Worm (Caenorhabditis elegans) whole organism, late embryonic: ENCODE data around the gene cyp-14A3.

Source experiments
- Y22D7AL.16 ChIP-seq: sonication (generic microtip); optimal IDR thresholded peaks from 2 replicates; lab custom pipeline; 2016; ENCODE audit warnings: missing genetic modification characterization, missing compliant biosample characterization
- ceh-14 ChIP-seq: sonication (generic microtip); optimal IDR thresholded peaks from 2 replicates; lab custom pipeline; 2016; ENCODE audit warnings: missing genotype, missing genetic modification characterization, missing compliant biosample characterization
- ceh-2 ChIP-seq: sonication (generic microtip); optimal IDR thresholded peaks from 2 replicates; lab custom pipeline; 2016; ENCODE audit warnings: missing genotype, missing genetic modification characterization, missing compliant biosample characterization
- ceh-22 ChIP-seq: sonication (generic microtip); optimal IDR thresholded peaks from 2 replicates; lab custom pipeline; 2017; ENCODE audit warnings: missing biosample characterization, missing genetic modification characterization
- ceh-24 ChIP-seq: sonication (generic microtip); optimal IDR thresholded peaks from 2 replicates; lab custom pipeline; 2016; ENCODE audit warnings: mild to moderate bottlenecking, missing genetic modification characterization, missing compliant biosample characterization
- ceh-48 ChIP-seq: sonication (generic microtip); optimal IDR thresholded peaks from 2 replicates; lab custom pipeline; 2016; ENCODE audit warnings: missing genetic modification characterization, inconsistent platforms, missing compliant biosample characterization
- che-1 ChIP-seq: sonication (generic microtip); optimal IDR thresholded peaks from 2 replicates; lab custom pipeline; 2016; ENCODE audit warnings: mild to moderate bottlenecking, missing genetic modification characterization, missing compliant biosample characterization
- dmd-4 ChIP-seq: sonication (generic microtip); optimal IDR thresholded peaks from 2 replicates; lab custom pipeline; 2016; ENCODE audit warnings: borderline replicate concordance, missing genetic modification characterization, missing compliant biosample characterization
- hlh-13 ChIP-seq: fragments of 200-800 bp; sonication (Bioruptor generic); optimal IDR thresholded peaks from 2 replicates; lab custom pipeline; 2018; ENCODE audit warnings: mild to moderate bottlenecking, missing genetic modification characterization, missing compliant biosample characterization
- hlh-15 ChIP-seq: sonication (generic microtip); optimal IDR thresholded peaks from 2 replicates; lab custom pipeline; 2016; ENCODE audit warnings: missing genetic modification characterization, missing compliant biosample characterization
- npax-4 ChIP-seq: sonication (generic microtip); optimal IDR thresholded peaks from 2 replicates; lab custom pipeline; 2016; ENCODE audit warnings: missing genetic modification characterization, missing compliant biosample characterization
- odd-2 ChIP-seq: sonication (generic microtip); optimal IDR thresholded peaks from 2 replicates; lab custom pipeline; 2017; ENCODE audit warnings: antibody characterized with exemption, mild to moderate bottlenecking, missing genetic modification characterization, missing compliant biosample characterization
- pax-1 ChIP-seq: fragments of 150-350 bp; optimal IDR thresholded peaks from 2 replicates; lab custom pipeline; 2014; ENCODE audit warnings: missing biosample characterization, missing genetic modification characterization
- rnt-1 ChIP-seq: sonication (generic microtip); optimal IDR thresholded peaks from 2 replicates; lab custom pipeline; 2016; ENCODE audit warnings: missing genetic modification characterization, missing compliant biosample characterization
- sdc-2 ChIP-seq: sonication (generic microtip); optimal IDR thresholded peaks from 2 replicates; lab custom pipeline; 2016; ENCODE audit warnings: missing genotype, missing genetic modification characterization, missing compliant biosample characterization
- sox-2 ChIP-seq: fragments of 200-800 bp; sonication (Bioruptor generic); IDR thresholded peaks from 2 replicates; pipeline ENCODE4 v1.3.6; 2022; ENCODE audit warnings: missing genetic modification reagents, missing genetic modification characterization, missing compliant biosample characterization
- unc-3 ChIP-seq, 2 experiments: fragments of 200-800 bp in 1 of 2; sonication (Bioruptor generic) in 1 of 2; sonication (generic microtip) in 1 of 2; conservative IDR thresholded peaks in 1 of 2; optimal IDR thresholded peaks in 1 of 2; 2 replicates each; pipeline versions ENCODE4 v1.3.6 to Lab custom; 2016 to 2022; ENCODE audit warnings: missing compliant biosample characterization in 2 of 2, missing genetic modification characterization in 2 of 2, missing genetic modification reagents in 1 of 2

The cyp-14A3 gene

DNA sequence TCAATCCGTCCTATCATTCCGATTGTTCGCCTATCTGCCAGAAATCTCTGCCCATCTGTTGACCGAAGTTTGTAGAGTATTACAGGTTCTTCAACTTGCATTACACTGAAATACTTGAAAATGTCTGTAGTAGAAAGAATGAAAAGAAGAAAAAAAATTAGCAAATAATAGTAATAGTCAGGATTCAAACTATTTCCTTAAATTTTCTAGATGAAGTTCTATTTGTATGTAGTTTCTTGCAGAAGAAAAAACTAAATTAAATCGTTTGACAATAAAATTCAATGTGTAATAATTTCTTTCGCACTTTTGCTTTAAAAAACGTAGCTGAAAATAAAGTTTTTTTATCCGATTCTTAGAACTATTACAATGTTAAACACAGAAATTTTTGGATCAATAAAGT is 49.4 kb downstream of the cyp-14A3 start, which contains the start of gene skr-19:
Gene skr-19, minus strand, starts transcription at position 101 of the 400 bp plus-strand sequence.
- no peak for TF ChIP-seq hlh-13 (GFP tag; lab: Kevin White, UChicago)
- TF ChIP-seq rnt-1 = no peak
- no peak for TF ChIP-seq ceh-22 (tag; lab: Kevin White, UChicago)
- no peak for TF ChIP-seq ceh-2 (tag; lab: Kevin White, UChicago)
- TF ChIP-seq ceh-48 (tag; lab: Kevin White, UChicago) = no peak
- TF ChIP-seq, all 69 proteins: peak for 0

DNA sequence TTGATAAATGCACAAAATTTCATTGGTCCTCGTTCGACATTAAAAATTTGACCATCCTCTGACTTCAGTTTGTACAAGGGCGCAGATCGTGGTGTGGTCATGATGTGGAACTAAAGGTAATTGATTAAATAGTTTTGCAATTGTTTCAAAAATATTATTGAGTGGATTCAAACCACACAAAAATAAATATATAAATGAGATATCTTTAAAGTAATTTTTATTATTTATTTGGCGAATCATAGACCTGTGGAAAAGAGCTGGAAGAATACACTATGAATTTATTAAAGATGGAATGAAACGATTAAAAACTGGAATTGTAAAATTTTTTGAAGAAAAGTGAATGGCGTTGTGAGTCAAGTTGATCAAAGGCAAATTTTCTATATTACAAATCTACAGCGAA is 50.6 kb downstream of the cyp-14A3 start, which contains the start of gene skr-20:
Gene skr-20, minus strand, starts transcription at position 101 of the 400 bp plus-strand sequence.
- TF ChIP-seq ceh-14 (tag; lab: Kevin White, UChicago) = no peak
- TF ChIP-seq hlh-15 (tag; lab: Kevin White, UChicago) = no peak
- no peak for TF ChIP-seq sdc-2 (tag; lab: Kevin White, UChicago)
- no peak for TF ChIP-seq npax-4 (tag; lab: Kevin White, UChicago)
- TF ChIP-seq che-1 (tag; lab: Kevin White, UChicago) = no peak
- TF ChIP-seq Y22D7AL.16 = no peak
- TF ChIP-seq ceh-24 (tag; lab: Kevin White, UChicago) = no peak
- TF ChIP-seq sox-2 (GFP tag; lab: Robert Waterston, UW) = no peak
- TF ChIP-seq unc-3 (GFP tag; conservative IDR thresholded peaks at IDR 0.05; lab: Robert Waterston, UW) = no peak
- TF ChIP-seq unc-3 (tag; optimal IDR thresholded peaks at IDR 0.05; lab: Kevin White, UChicago) = no peak
- TF ChIP-seq odd-2 = no peak
- TF ChIP-seq dmd-4 = no peak
- no peak for TF ChIP-seq pax-1 (tag; lab: Kevin White, UChicago)
- TF ChIP-seq, all 69 proteins: peak for 0
